Worm (Caenorhabditis elegans) whole organism, L4 larva: ENCODE measurements around the gene K08B12.1.

Source experiments
- dmd-8 ChIP-seq: fragments of 200-800 bp; sonication (Bioruptor generic); IDR thresholded peaks from 2 replicates; pipeline ENCODE4 v1.3.6; 2022; ENCODE audit warnings: missing genetic modification characterization, missing compliant biosample characterization
- fkh-10 ChIP-seq: fragments of 150-350 bp; optimal IDR thresholded peaks from 2 replicates; lab custom pipeline; 2014; ENCODE audit warnings: missing biosample characterization, missing genetic modification reagents, missing genetic modification characterization
- hif-1 ChIP-seq, 2 experiments: sonication (generic microtip); optimal IDR thresholded peaks; 2 replicates each; lab custom pipeline; 2016 to 2017; ENCODE audit warnings: missing compliant biosample characterization in 2 of 2, missing genetic modification characterization in 2 of 2, missing genetic modification reagents in 2 of 2, missing genotype in 2 of 2, mild to moderate bottlenecking in 1 of 2
- mep-1 ChIP-seq: fragments of 150-350 bp; sonication (generic microtip); optimal IDR thresholded peaks from 3 replicates; lab custom pipeline; 2014; ENCODE audit warnings: missing biosample characterization, missing genetic modification characterization
- nhr-28 ChIP-seq: fragments of 150-350 bp; optimal IDR thresholded peaks from 2 replicates; lab custom pipeline; 2014; ENCODE audit warnings: missing biosample characterization, missing genetic modification characterization
- pha-4 ChIP-seq, 2 experiments: fragments of 150-350 bp in 1 of 2; fragments of 200-800 bp in 1 of 2; sonication (Bioruptor generic) in 1 of 2; IDR thresholded peaks in 1 of 2; optimal IDR thresholded peaks in 1 of 2; 2 replicates each; pipeline versions ENCODE4 v1.3.6 to Lab custom; 2014 to 2022; ENCODE audit warnings: missing genetic modification characterization in 2 of 2, missing genetic modification reagents in 2 of 2, missing biosample characterization in 1 of 2, missing compliant biosample characterization in 1 of 2
- snpc-4 ChIP-seq: fragments of 150-350 bp; optimal IDR thresholded peaks from 2 replicates; lab custom pipeline; 2014; ENCODE audit warnings: missing biosample characterization, missing genetic modification characterization
- tag-97 ChIP-seq: fragments of 200-800 bp; sonication (Bioruptor generic); IDR thresholded peaks from 2 replicates; pipeline ENCODE4 v1.3.6; 2022; ENCODE audit warnings: missing genetic modification characterization, missing compliant biosample characterization
- unc-62 ChIP-seq, 3 experiments: fragments of 150-350 bp in 1 of 3; sonication (generic microtip); optimal IDR thresholded peaks in 2 of 3; peaks in 1 of 3; 1 replicate in 1 of 3; 2 replicates in 2 of 3; lab custom pipeline; 2014 to 2017; ENCODE audit warnings: missing biosample characterization in 3 of 3, missing genetic modification characterization in 3 of 3, missing genetic modification reagents in 3 of 3, missing genotype in 1 of 3

DNA sequence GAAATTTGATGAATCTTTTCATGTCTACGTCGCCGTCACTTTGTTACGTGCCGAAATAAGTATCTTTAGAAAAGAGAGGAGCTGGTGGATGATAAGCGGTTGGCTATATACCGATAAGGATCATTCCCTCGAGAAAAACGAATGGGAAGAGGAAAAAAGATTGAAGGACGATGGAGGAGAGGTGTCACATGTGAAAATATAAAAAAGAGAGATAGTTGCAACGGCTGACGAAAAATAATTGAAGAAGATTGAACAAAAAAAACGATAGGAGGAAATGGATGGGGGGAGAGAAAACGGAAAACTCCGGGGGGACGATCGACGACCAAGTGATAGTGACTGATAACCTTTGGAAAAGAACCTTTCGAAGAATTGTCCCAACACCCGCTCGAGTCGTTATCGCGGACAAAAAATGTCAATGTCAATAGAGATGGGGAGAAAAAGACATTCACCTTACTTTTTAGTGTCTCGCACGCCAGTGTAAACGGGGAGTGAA, 29.7 kb upstream of the K08B12.1 start:
- TF ChIP-seq fkh-10 (GFP tag; lab: Kevin White, UChicago), result no peak
- no peak for TF ChIP-seq snpc-4 (tag; lab: Kevin White, UChicago)
- peak in 1 of 2 experiments; percentile 3 for TF ChIP-seq unc-62 (GFP tag; optimal IDR thresholded peaks at IDR 0.05 in 1 of 2; lab: Kevin White, UChicago)
- TF ChIP-seq unc-62 (tag; optimal IDR thresholded peaks at IDR 0.05; lab: Kevin White, UChicago), result no peak
- 0 out of 2 replicates have a peak, but pooled peaks have one; percentile 42 for TF ChIP-seq pha-4 (GFP tag; IDR thresholded peaks at IDR 0.05; lab: Robert Waterston, UW)
- TF ChIP-seq pha-4 (tag; optimal IDR thresholded peaks at IDR 0.05; lab: Kevin White, UChicago), result peak; percentile 66
- TF ChIP-seq tag-97 (GFP tag; lab: Robert Waterston, UW), result no peak
- TF ChIP-seq dmd-8, result no peak
- peak; percentile 90 for TF ChIP-seq nhr-28 (tag; lab: Kevin White, UChicago)
- TF ChIP-seq mep-1, result peak; percentile 82
- TF ChIP-seq hif-1 (tag; optimal IDR thresholded peaks at IDR 0.05; lab: Kevin White, UChicago), result peak; percentile 69 to 95
